Worm (Caenorhabditis elegans) whole organism, young adult: Measurements from ENCODE around the gene R02D5.1.

Experiments
- B0261.1 ChIP-seq: sonication (generic microtip); optimal IDR thresholded peaks from 2 replicates; lab custom pipeline; 2016; ENCODE audit warnings: mild to moderate bottlenecking, missing genetic modification characterization, moderate library complexity, missing compliant biosample characterization
- D2030.7 ChIP-seq: fragments of 200-800 bp; sonication (Bioruptor generic); IDR thresholded peaks from 2 replicates; pipeline ENCODE4 v1.3.6; 2022; ENCODE audit warnings: missing genetic modification reagents, missing genetic modification characterization, missing compliant biosample characterization
- F33H1.4 ChIP-seq: fragments of 200-800 bp; sonication (Bioruptor generic); IDR thresholded peaks from 2 replicates; pipeline ENCODE4 v1.3.6; 2022; ENCODE audit warnings: missing genetic modification reagents, missing genetic modification characterization, missing compliant biosample characterization
- F52B5.7 ChIP-seq: sonication (generic microtip); optimal IDR thresholded peaks from 2 replicates; lab custom pipeline; 2016; ENCODE audit warnings: mild to moderate bottlenecking, missing genetic modification characterization, missing compliant biosample characterization
- F57C9.4 ChIP-seq: sonication (generic microtip); optimal IDR thresholded peaks from 2 replicates; lab custom pipeline; 2017; ENCODE audit warnings: mild to moderate bottlenecking, missing genetic modification characterization, missing compliant biosample characterization
- Y53G8AR.9 ChIP-seq: fragments of 200-800 bp; sonication (Bioruptor generic); conservative IDR thresholded peaks from 2 replicates; pipeline ENCODE4 v1.3.6; 2022; ENCODE audit warnings: missing genetic modification reagents, missing genetic modification characterization, missing compliant biosample characterization
- Y56A3A.18 ChIP-seq: fragments of 200-800 bp; sonication (Bioruptor generic); IDR thresholded peaks from 2 replicates; pipeline ENCODE4 v1.3.6; 2022; ENCODE audit warnings: missing genetic modification reagents, missing genetic modification characterization, missing compliant biosample characterization
- Y95B8A.8 ChIP-seq: fragments of 200-800 bp; sonication (Bioruptor generic); IDR thresholded peaks from 2 replicates; pipeline ENCODE4 v1.3.6; 2022; ENCODE audit warnings: missing genetic modification reagents, missing genetic modification characterization, missing compliant biosample characterization
- aptf-2 ChIP-seq: fragments of 200-800 bp; sonication (Bioruptor generic); conservative IDR thresholded peaks from 2 replicates; pipeline ENCODE4 v1.3.6; 2022; ENCODE audit warnings: missing genetic modification reagents, missing genetic modification characterization, missing compliant biosample characterization
- atf-7 ChIP-seq: sonication (generic microtip); optimal IDR thresholded peaks from 2 replicates; lab custom pipeline; 2017; ENCODE audit warnings: mild to moderate bottlenecking, missing genetic modification characterization, missing compliant biosample characterization
- athp-1 ChIP-seq: sonication (generic microtip); optimal IDR thresholded peaks from 2 replicates; lab custom pipeline; 2017; ENCODE audit warnings: mild to moderate bottlenecking, missing genetic modification characterization, missing compliant biosample characterization
- die-1 ChIP-seq: sonication (generic microtip); optimal IDR thresholded peaks from 2 replicates; lab custom pipeline; 2016; ENCODE audit warnings: missing genotype, mild to moderate bottlenecking, missing genetic modification characterization, missing compliant biosample characterization
- egl-18 ChIP-seq: fragments of 200-800 bp; sonication (Bioruptor generic); IDR thresholded peaks from 2 replicates; pipeline ENCODE4 v1.3.6; 2022; ENCODE audit warnings: missing genetic modification reagents, missing genetic modification characterization, missing compliant biosample characterization
- fkh-3 ChIP-seq: sonication (generic microtip); optimal IDR thresholded peaks from 2 replicates; lab custom pipeline; 2016; ENCODE audit warnings: mild to moderate bottlenecking, missing genetic modification characterization, missing compliant biosample characterization
- gei-17 ChIP-seq: fragments of 200-800 bp; sonication (Bioruptor generic); optimal IDR thresholded peaks from 2 replicates; lab custom pipeline; 2018; ENCODE audit warnings: mild to moderate bottlenecking, missing genetic modification characterization, missing compliant biosample characterization
- him-1 ChIP-seq: sonication (generic microtip); optimal IDR thresholded peaks from 2 replicates; lab custom pipeline; 2016; ENCODE audit warnings: missing genotype, missing genetic modification reagents, missing genetic modification characterization, missing compliant biosample characterization
- lin-35 ChIP-seq, 3 experiments: fragments of 150-350 bp in 2 of 3; sonication (generic microtip) in 1 of 3; optimal IDR thresholded peaks; 2 replicates each; lab custom pipeline; 2014 to 2018; ENCODE audit warnings: missing biosample characterization in 3 of 3, missing genetic modification characterization in 3 of 3, missing genetic modification reagents in 3 of 3
- lsy-27 ChIP-seq: sonication (generic microtip); optimal IDR thresholded peaks from 2 replicates; lab custom pipeline; 2017; ENCODE audit warnings: missing genetic modification characterization, mild to moderate bottlenecking, missing compliant biosample characterization, antibody characterized with exemption, missing genotype, borderline replicate concordance; ENCODE audit not compliant: insufficient read depth
- madf-6 ChIP-seq: fragments of 200-800 bp; sonication (Bioruptor generic); IDR thresholded peaks from 2 replicates; pipeline ENCODE4 v1.3.6; 2022; ENCODE audit warnings: missing genetic modification reagents, missing genetic modification characterization, missing compliant biosample characterization
- madf-8 ChIP-seq: fragments of 200-800 bp; sonication (Bioruptor generic); conservative IDR thresholded peaks from 2 replicates; pipeline ENCODE4 v1.3.6; 2022; ENCODE audit warnings: missing genetic modification reagents, missing genetic modification characterization, missing compliant biosample characterization
- mel-28 ChIP-seq: sonication (generic microtip); optimal IDR thresholded peaks from 2 replicates; lab custom pipeline; 2016; ENCODE audit warnings: borderline replicate concordance, mild to moderate bottlenecking, missing genetic modification characterization, missing compliant biosample characterization
- mxl-1 ChIP-seq: sonication (generic microtip); optimal IDR thresholded peaks from 2 replicates; lab custom pipeline; 2016; ENCODE audit warnings: missing genetic modification characterization, missing compliant biosample characterization
- nfya-1 ChIP-seq: sonication (generic microtip); optimal IDR thresholded peaks from 2 replicates; lab custom pipeline; 2017; ENCODE audit warnings: antibody characterized with exemption, missing compliant biosample characterization, missing genetic modification characterization, borderline replicate concordance; ENCODE audit not compliant: insufficient read depth
- nhr-80 ChIP-seq: sonication (generic microtip); optimal IDR thresholded peaks from 2 replicates; lab custom pipeline; 2016; ENCODE audit warnings: missing genetic modification characterization, missing compliant biosample characterization
- nhr-90 ChIP-seq: sonication (generic microtip); optimal IDR thresholded peaks from 2 replicates; lab custom pipeline; 2016; ENCODE audit warnings: missing genotype, mild to moderate bottlenecking, missing genetic modification characterization, missing compliant biosample characterization
- snpc-1.1 ChIP-seq: sonication (generic microtip); optimal IDR thresholded peaks from 2 replicates; lab custom pipeline; 2017; ENCODE audit warnings: missing genetic modification characterization, mild to moderate bottlenecking, missing compliant biosample characterization, antibody characterized with exemption, moderate library complexity, missing genotype, missing genetic modification reagents; ENCODE audit not compliant: insufficient read depth
- snpc-3.4 ChIP-seq: sonication (generic microtip); optimal IDR thresholded peaks from 2 replicates; lab custom pipeline; 2017; ENCODE audit warnings: missing genetic modification characterization, mild to moderate bottlenecking, missing compliant biosample characterization, antibody characterized with exemption, moderate library complexity, missing genotype, missing genetic modification reagents
- snpc-4 ChIP-seq, 5 experiments: fragments of 150-350 bp in 1 of 5; sonication (generic microtip) in 4 of 5; optimal IDR thresholded peaks; 2 replicates each; lab custom pipeline; 2014 to 2018; ENCODE audit warnings: missing genetic modification characterization in 5 of 5, missing biosample characterization in 3 of 5, antibody characterized with exemption in 2 of 5, mild to moderate bottlenecking in 2 of 5, missing compliant biosample characterization in 2 of 5, missing genotype in 2 of 5, moderate library complexity in 2 of 5, missing genetic modification reagents in 1 of 5
- somi-1 ChIP-seq: fragments of 200-800 bp; sonication (Bioruptor generic); optimal IDR thresholded peaks from 2 replicates; lab custom pipeline; 2018; ENCODE audit warnings: mild to moderate bottlenecking, missing genetic modification characterization, missing compliant biosample characterization
- tbp1 ChIP-seq: fragments of 200-800 bp; sonication (Bioruptor generic); optimal IDR thresholded peaks from 2 replicates; lab custom pipeline; 2018; ENCODE audit warnings: mild to moderate bottlenecking, missing genetic modification characterization, missing compliant biosample characterization
- tlf-1 ChIP-seq: fragments of 200-800 bp; sonication (Bioruptor generic); optimal IDR thresholded peaks from 2 replicates; lab custom pipeline; 2018; ENCODE audit warnings: mild to moderate bottlenecking, missing genetic modification characterization, missing compliant biosample characterization
- zim-3 ChIP-seq: sonication (generic microtip); optimal IDR thresholded peaks from 2 replicates; lab custom pipeline; 2017; ENCODE audit warnings: mild to moderate bottlenecking, missing genetic modification characterization, moderate library complexity, missing compliant biosample characterization
- ztf-25 ChIP-seq: fragments of 200-800 bp; sonication (Bioruptor generic); IDR thresholded peaks from 2 replicates; pipeline ENCODE4 v1.3.6; 2022; ENCODE audit warnings: missing genetic modification reagents, missing genetic modification characterization, missing compliant biosample characterization

The R02D5.1 gene

DNA sequence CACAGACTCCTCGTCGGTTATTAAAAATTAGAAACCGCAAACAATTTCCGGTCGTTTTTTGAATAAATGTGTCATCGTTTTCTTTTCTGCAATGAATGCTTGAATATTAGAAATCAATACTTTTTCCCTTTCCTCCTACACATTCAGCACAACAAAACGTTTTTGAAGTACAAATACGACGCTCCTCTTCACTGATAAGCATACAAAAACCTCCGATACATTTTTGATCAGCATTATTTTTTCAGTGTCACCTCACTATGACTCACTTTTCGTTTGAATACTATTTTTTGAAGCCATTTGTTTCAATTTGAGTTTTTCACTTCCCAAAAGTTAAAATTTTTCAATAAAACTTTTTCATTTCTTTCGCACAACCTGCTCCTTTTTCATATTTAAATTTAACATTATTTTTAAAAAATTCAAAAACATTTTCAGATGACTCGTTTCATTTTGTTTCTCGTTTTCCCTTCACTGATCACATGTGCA is 25.3 kb upstream of the R02D5.1 start, which contains the start of gene R02D5.3:
Gene R02D5.3 (plus strand): TSS at position 433 of the 483 bp plus-strand sequence.
- TF ChIP-seq nhr-80 (tag; lab: Kevin White, UChicago) (peak; percentile 58), lsy-27 (tag; lab: Kevin White, UChicago) (no peak)

DNA sequence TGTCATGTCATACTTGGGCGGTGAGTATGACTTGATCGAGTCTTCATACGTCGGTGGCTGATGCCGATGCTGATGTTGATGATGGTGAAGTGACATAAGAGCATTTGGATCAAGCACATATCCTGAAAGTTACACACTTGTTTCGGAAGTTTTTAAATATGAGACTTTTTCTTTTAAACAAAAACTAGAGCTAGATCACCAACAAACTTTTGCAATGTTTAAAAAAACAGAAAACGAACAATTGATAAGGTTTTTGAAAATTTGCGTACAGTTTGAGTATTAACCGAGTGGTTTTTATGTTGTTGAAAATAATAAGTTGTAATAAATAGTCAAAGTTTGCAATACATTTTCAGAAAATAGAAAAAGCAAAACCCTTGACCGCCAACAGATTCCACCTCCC is 23.5 kb upstream of the R02D5.1 start, which contains the start of gene R02D5.4:
Gene R02D5.4 (minus strand): TSS at position 101 of the 400 bp plus-strand sequence.
- no peak for TF ChIP-seq zim-3 (tag; lab: Kevin White, UChicago)
- TF ChIP-seq egl-18, result no peak
- TF ChIP-seq gei-17, result no peak
- TF ChIP-seq F33H1.4 (GFP tag; lab: Robert Waterston, UW), result no peak
- TF ChIP-seq D2030.7 (GFP tag; lab: Robert Waterston, UW), result no peak
- no peak for TF ChIP-seq snpc-1.1
- TF ChIP-seq aptf-2 (GFP tag; lab: Robert Waterston, UW), result no peak
- no peak for TF ChIP-seq athp-1
- no peak for TF ChIP-seq F52B5.7 (tag; lab: Kevin White, UChicago)
- no peak for TF ChIP-seq lin-35 (GFP tag; optimal IDR thresholded peaks at IDR 0.05; lab: Kevin White, UChicago)
- no peak for TF ChIP-seq die-1
- TF ChIP-seq mel-28 (tag; lab: Kevin White, UChicago), result no peak
- TF ChIP-seq snpc-3.4, result no peak
- TF ChIP-seq Y56A3A.18 (GFP tag; lab: Robert Waterston, UW), result no peak
- TF ChIP-seq Y53G8AR.9 (GFP tag; lab: Robert Waterston, UW), result no peak
- no peak for TF ChIP-seq him-1 (tag; lab: Kevin White, UChicago)
- TF ChIP-seq B0261.1 (tag; lab: Kevin White, UChicago), result no peak
- no peak for TF ChIP-seq lsy-27 (tag; lab: Kevin White, UChicago)
- no peak for TF ChIP-seq madf-8 (GFP tag; lab: Robert Waterston, UW)

- TF ChIP-seq madf-6 (GFP tag; lab: Robert Waterston, UW), result no peak
- TF ChIP-seq tlf-1 (GFP tag; lab: Kevin White, UChicago), result no peak
- no peak for TF ChIP-seq mxl-1
- TF ChIP-seq atf-7 (tag; lab: Kevin White, UChicago), result no peak
- no peak for TF ChIP-seq F57C9.4 (tag; lab: Kevin White, UChicago)
- no peak for TF ChIP-seq fkh-3 (tag; lab: Kevin White, UChicago)
- TF ChIP-seq somi-1 (GFP tag; lab: Kevin White, UChicago), result no peak
- no peak for TF ChIP-seq snpc-4 (GFP tag; optimal IDR thresholded peaks at IDR 0.05; lab: Kevin White, UChicago)
- no peak for TF ChIP-seq snpc-4 (tag; optimal IDR thresholded peaks at IDR 0.05; lab: Kevin White, UChicago)
- no peak for TF ChIP-seq ztf-25 (GFP tag; lab: Robert Waterston, UW)
- TF ChIP-seq Y95B8A.8 (GFP tag; lab: Robert Waterston, UW), result no peak
- TF ChIP-seq nfya-1 (tag; lab: Kevin White, UChicago), result no peak
- no peak for TF ChIP-seq lin-35 (GFP tag; optimal IDR thresholded peaks at IDR 0.05; lab: Kevin White, UChicago)
- no peak for TF ChIP-seq nhr-90 (tag; lab: Kevin White, UChicago)
- no peak for TF ChIP-seq tbp1 (GFP tag; lab: Kevin White, UChicago)
Measured at ce11 chrV:14491097-14491496, 17.0 kb upstream of the R02D5.1 start.
